Worm (Caenorhabditis elegans): ENCODE measurements around the gene srh-289.

The srh-289 gene

DNA sequence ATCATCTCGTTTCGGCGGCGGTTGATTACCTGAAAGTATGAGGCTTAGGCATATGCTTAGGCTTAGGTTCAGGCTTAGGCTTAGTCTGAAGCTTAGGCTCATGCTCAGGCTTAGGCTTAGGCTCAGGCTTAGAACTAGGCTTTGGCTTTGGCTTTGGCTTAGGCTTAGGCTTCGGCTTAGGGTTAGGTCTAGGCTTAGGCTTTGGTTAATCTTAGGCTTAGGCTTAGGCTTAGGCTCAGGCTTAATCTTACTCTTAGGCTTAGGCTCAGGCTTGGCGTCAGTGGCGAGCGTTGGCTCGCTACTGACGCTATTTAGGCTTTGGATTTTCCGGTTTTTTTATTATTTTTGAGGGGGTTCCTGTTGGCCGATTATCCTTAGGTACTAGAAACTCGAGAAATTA lies 50.1 kb downstream of the srh-289 start:
- TF ChIP-seq lin-1 (GFP tag; IDR thresholded peaks at IDR 0.05) (no peak), egl-43 (GFP tag; IDR thresholded peaks at IDR 0.05) (no peak), T20F7.1 (GFP tag; optimal IDR thresholded peaks at IDR 0.05) (no peak), unc-39 (tag; optimal IDR thresholded peaks at IDR 0.05) (no peak), nhr-237 (tag; optimal IDR thresholded peaks at IDR 0.05) (no peak), dmd-6 (GFP tag; IDR thresholded peaks at IDR 0.05) (no peak), lin-15B (tag; optimal IDR thresholded peaks at IDR 0.05) (no peak), hif-1 (tag; optimal IDR thresholded peaks at IDR 0.05) (no peak), Y75B8A.6 (GFP tag; IDR thresholded peaks at IDR 0.05) (no peak), vab-7 (GFP tag; IDR thresholded peaks at IDR 0.05) (no peak), lim-7 (GFP tag; IDR thresholded peaks at IDR 0.05) (no peak), madf-5 (GFP tag; IDR thresholded peaks at IDR 0.05) (no peak), ces-1 (GFP tag; optimal IDR thresholded peaks at IDR 0.05) (no peak), skn-1 (tag; optimal IDR thresholded peaks at IDR 0.05) (no peak), set-16 (GFP tag; IDR thresholded peaks at IDR 0.05) (no peak), zfp-2 (tag; optimal IDR thresholded peaks at IDR 0.05) (no peak), duxl-1 (tag; optimal IDR thresholded peaks at IDR 0.05; ENCODE audit: poor library complexity) (no peak), ceh-32 (tag; optimal IDR thresholded peaks at IDR 0.05; ENCODE audit: poor library complexity) (no peak)

All from whole organism, L4 larva.